Worm (Caenorhabditis elegans) whole organism, L1 larva: ENCODE data around the gene F31F6.1.

Source experiments
- C04F5.9 ChIP-seq: sonication (generic microtip); optimal IDR thresholded peaks from 2 replicates; lab custom pipeline; 2016; ENCODE audit warnings: missing genetic modification characterization, missing compliant biosample characterization
- C34B4.2 ChIP-seq: sonication (generic microtip); optimal IDR thresholded peaks from 2 replicates; lab custom pipeline; 2017; ENCODE audit warnings: mild to moderate bottlenecking, missing genetic modification characterization, missing compliant biosample characterization
- aly-2 ChIP-seq: fragments of 150-350 bp; optimal IDR thresholded peaks from 2 replicates; lab custom pipeline; 2014; ENCODE audit warnings: missing biosample characterization, missing genetic modification characterization
- blmp-1 ChIP-seq: fragments of 150-350 bp; optimal IDR thresholded peaks from 2 replicates; lab custom pipeline; 2014; ENCODE audit warnings: missing biosample characterization, missing genetic modification characterization
- ceh-8 ChIP-seq: fragments of 200-800 bp; sonication (Bioruptor generic); optimal IDR thresholded peaks from 2 replicates; lab custom pipeline; 2018; ENCODE audit warnings: mild to moderate bottlenecking, missing genetic modification characterization, moderate library complexity, missing compliant biosample characterization
- dpl-1 ChIP-seq, 3 experiments: fragments of 150-350 bp in 2 of 3; sonication (generic microtip) in 1 of 3; optimal IDR thresholded peaks; 2 replicates each; lab custom pipeline; 2014 to 2017; ENCODE audit warnings: missing biosample characterization in 3 of 3, missing genetic modification characterization in 3 of 3, missing genetic modification reagents in 3 of 3
- efl-1 ChIP-seq, 4 experiments: fragments of 150-350 bp; optimal IDR thresholded peaks in 3 of 4; peaks in 1 of 4; 1 replicate in 1 of 4; 2 replicates in 3 of 4; lab custom pipeline; 2014; ENCODE audit warnings: missing biosample characterization in 2 of 4, missing genetic modification characterization in 2 of 4, missing genetic modification reagents in 2 of 4
- elt-3 ChIP-seq, 6 experiments: fragments of 150-350 bp in 1 of 6; sonication (generic microtip); optimal IDR thresholded peaks; 2 replicates each; lab custom pipeline; 2017 to 2018; ENCODE audit warnings: missing biosample characterization in 6 of 6, missing genetic modification characterization in 6 of 6, inconsistent platforms in 1 of 6
- ets-5 ChIP-seq: fragments of 200-800 bp; sonication (Bioruptor generic); IDR thresholded peaks from 2 replicates; pipeline ENCODE4 v1.3.6; 2022; ENCODE audit warnings: missing genetic modification characterization, missing compliant biosample characterization
- fkh-10 ChIP-seq: sonication (generic microtip); optimal IDR thresholded peaks from 2 replicates; lab custom pipeline; 2017; ENCODE audit warnings: missing biosample characterization, missing genetic modification reagents, missing genetic modification characterization
- fkh-4 ChIP-seq: sonication (generic microtip); optimal IDR thresholded peaks from 2 replicates; lab custom pipeline; 2016; ENCODE audit warnings: missing compliant biosample characterization, missing genetic modification characterization, borderline replicate concordance
- fkh-8 ChIP-seq: sonication (generic microtip); optimal IDR thresholded peaks from 2 replicates; lab custom pipeline; 2016; ENCODE audit warnings: mild to moderate bottlenecking, missing genetic modification characterization, missing compliant biosample characterization
- grh-1 ChIP-seq: fragments of 200-800 bp; sonication (Bioruptor generic); IDR thresholded peaks from 2 replicates; pipeline ENCODE4 v1.3.6; 2022; ENCODE audit warnings: missing genetic modification reagents, missing genetic modification characterization, missing compliant biosample characterization
- isw-1 ChIP-seq: fragments of 200-800 bp; sonication (Bioruptor generic); IDR thresholded peaks from 2 replicates; pipeline ENCODE4 v1.3.6; 2022; ENCODE audit warnings: missing genetic modification characterization, missing compliant biosample characterization
- lin-14 ChIP-seq: fragments of 200-800 bp; sonication (Bioruptor generic); optimal IDR thresholded peaks from 2 replicates; lab custom pipeline; 2018; ENCODE audit warnings: mild to moderate bottlenecking, missing genetic modification characterization, moderate library complexity, missing compliant biosample characterization
- lin-35 ChIP-seq, 2 experiments: fragments of 150-350 bp; optimal IDR thresholded peaks; 2 replicates each; lab custom pipeline; 2014; ENCODE audit warnings: missing biosample characterization in 2 of 2, missing genetic modification characterization in 2 of 2, missing genetic modification reagents in 2 of 2
- lin-39 ChIP-seq: fragments of 150-350 bp; optimal IDR thresholded peaks from 2 replicates; lab custom pipeline; 2014; ENCODE audit warnings: missing biosample characterization, missing genetic modification reagents, missing genetic modification characterization
- lir-3 ChIP-seq: sonication (generic microtip); optimal IDR thresholded peaks from 2 replicates; lab custom pipeline; 2016; ENCODE audit warnings: mild to moderate bottlenecking, missing genetic modification characterization, moderate library complexity, missing compliant biosample characterization; ENCODE audit not compliant: poor library complexity
- mab-9 ChIP-seq: fragments of 200-800 bp; sonication (Bioruptor generic); IDR thresholded peaks from 2 replicates; pipeline ENCODE4 v1.3.6; 2022; ENCODE audit warnings: missing genetic modification reagents, missing genetic modification characterization, missing compliant biosample characterization
- mdl-1 ChIP-seq, 2 experiments: fragments of 150-350 bp; optimal IDR thresholded peaks; 2 replicates each; lab custom pipeline; 2014 to 2017; ENCODE audit warnings: missing biosample characterization in 2 of 2, missing genetic modification characterization in 2 of 2, inconsistent platforms in 1 of 2
- mep-1 ChIP-seq: fragments of 150-350 bp; optimal IDR thresholded peaks from 2 replicates; lab custom pipeline; 2014; ENCODE audit warnings: missing biosample characterization, missing genetic modification characterization
- nhr-11 ChIP-seq: fragments of 150-350 bp; optimal IDR thresholded peaks from 2 replicates; lab custom pipeline; 2014; ENCODE audit warnings: missing biosample characterization, missing genetic modification characterization
- nhr-12 ChIP-seq: sonication (generic microtip); optimal IDR thresholded peaks from 2 replicates; lab custom pipeline; 2017; ENCODE audit warnings: missing biosample characterization, missing genetic modification characterization
- nhr-20 ChIP-seq: sonication (generic microtip); optimal IDR thresholded peaks from 2 replicates; lab custom pipeline; 2016; ENCODE audit warnings: mild to moderate bottlenecking, missing genetic modification characterization, missing compliant biosample characterization
- nhr-71 ChIP-seq: sonication (generic microtip); optimal IDR thresholded peaks from 2 replicates; lab custom pipeline; 2016; ENCODE audit warnings: mild to moderate bottlenecking, missing genetic modification characterization, moderate library complexity, missing compliant biosample characterization
- nhr-76 ChIP-seq: sonication (generic microtip); optimal IDR thresholded peaks from 2 replicates; lab custom pipeline; 2017; ENCODE audit warnings: missing biosample characterization, missing genetic modification characterization
- nhr-84 ChIP-seq: sonication (generic microtip); optimal IDR thresholded peaks from 2 replicates; lab custom pipeline; 2017; ENCODE audit warnings: missing biosample characterization, missing genetic modification characterization
- nhr-85 ChIP-seq: sonication (generic microtip); peaks from one replicate; lab custom pipeline; 2016; ENCODE audit warnings: missing genetic modification characterization, inconsistent platforms, missing compliant biosample characterization
- nhr-90 ChIP-seq: sonication (generic microtip); optimal IDR thresholded peaks from 2 replicates; lab custom pipeline; 2016; ENCODE audit warnings: mild to moderate bottlenecking, missing genetic modification characterization, missing compliant biosample characterization; ENCODE audit not compliant: poor library complexity
- rnt-1 ChIP-seq: sonication (generic microtip); optimal IDR thresholded peaks from 2 replicates; lab custom pipeline; 2016; ENCODE audit warnings: mild to moderate bottlenecking, missing genetic modification characterization, moderate library complexity, missing compliant biosample characterization
- sup-37 ChIP-seq: fragments of 200-800 bp; sonication (Bioruptor generic); optimal IDR thresholded peaks from 2 replicates; lab custom pipeline; 2018; ENCODE audit warnings: mild to moderate bottlenecking, missing genetic modification characterization, missing compliant biosample characterization
- swsn-7 ChIP-seq: sonication (generic microtip); optimal IDR thresholded peaks from 2 replicates; lab custom pipeline; 2016; ENCODE audit warnings: missing genetic modification characterization, missing compliant biosample characterization
- unc-30 ChIP-seq: sonication (generic microtip); optimal IDR thresholded peaks from 2 replicates; lab custom pipeline; 2017; ENCODE audit warnings: missing biosample characterization, missing genetic modification characterization
- unc-86 ChIP-seq: sonication (generic microtip); optimal IDR thresholded peaks from 2 replicates; lab custom pipeline; 2016; ENCODE audit warnings: missing genetic modification characterization, missing compliant biosample characterization
- vab-15 ChIP-seq: sonication (generic microtip); optimal IDR thresholded peaks from 2 replicates; lab custom pipeline; 2017; ENCODE audit warnings: missing genotype, mild to moderate bottlenecking, missing genetic modification characterization, missing compliant biosample characterization

Gene F31F6.1

ce11 chrX:14894380-14894779 is 26.3 kb upstream of the F31F6.1 start (continued):
- TF ChIP-seq lin-14 (GFP tag; lab: Kevin White, UChicago) = peak; percentile 46

- no peak for TF ChIP-seq unc-30 (tag; lab: Kevin White, UChicago)
- no peak for TF ChIP-seq nhr-90 (tag; lab: Kevin White, UChicago)
- TF ChIP-seq mdl-1 (tag; optimal IDR thresholded peaks at IDR 0.05; lab: Kevin White, UChicago) = no peak
- no peak for TF ChIP-seq efl-1 (optimal IDR thresholded peaks at IDR 0.05; lab: Kevin White, UChicago)
- peak in 1 of 2 experiments; percentile 84 for TF ChIP-seq efl-1 (GFP tag; optimal IDR thresholded peaks at IDR 0.05 in 1 of 2; lab: Kevin White, UChicago)
Observed at ce11 chrX:14888188-14888587, 20.1 kb upstream of the F31F6.1 start, which contains the start of gene daf-6. Gene daf-6, plus strand, starts transcription at chrX:14888488.

- TF ChIP-seq blmp-1 (peak; percentile 88), elt-3 (tag; optimal IDR thresholded peaks at IDR 0.05; lab: Kevin White, UChicago) (peak in 1 of 6 experiments; percentile 32), aly-2 (tag; lab: Kevin White, UChicago) (no peak)
Observed at ce11 chrX:14885855-14886254, 17.8 kb upstream of the F31F6.1 start.

ce11 chrX:14881119-14881518 is 13.0 kb upstream of the F31F6.1 start, which contains the start of gene flp-8:
Gene flp-8, plus strand, starts transcription at chrX:14881419.
- TF ChIP-seq nhr-85 = no peak
- no peak for TF ChIP-seq vab-15 (tag; lab: Kevin White, UChicago)
- no peak for TF ChIP-seq fkh-10 (GFP tag; lab: Kevin White, UChicago)
- TF ChIP-seq lir-3 (tag; lab: Kevin White, UChicago) = no peak
- no peak for TF ChIP-seq C34B4.2 (tag; lab: Kevin White, UChicago)
- TF ChIP-seq unc-86 (tag; lab: Kevin White, UChicago) = no peak
- no peak for TF ChIP-seq C04F5.9 (tag; lab: Kevin White, UChicago)
- TF ChIP-seq nhr-71 (tag; lab: Kevin White, UChicago) = no peak
- TF ChIP-seq nhr-11 (tag; lab: Kevin White, UChicago) = no peak
- TF ChIP-seq lin-14 (GFP tag; lab: Kevin White, UChicago) = no peak
- no peak for TF ChIP-seq sup-37 (GFP tag; lab: Kevin White, UChicago)
- no peak for TF ChIP-seq rnt-1
- TF ChIP-seq isw-1 (GFP tag; lab: Robert Waterston, UW) = no peak
- TF ChIP-seq lin-39 (tag; lab: Kevin White, UChicago) = no peak
- TF ChIP-seq dpl-1 (GFP tag; optimal IDR thresholded peaks at IDR 0.05; lab: Kevin White, UChicago) = no peak

ce11 chrX:14877691-14878090 is 9.6 kb upstream of the F31F6.1 start:
- TF ChIP-seq mab-9 (GFP tag; lab: Robert Waterston, UW) (no peak), fkh-4 (tag; lab: Kevin White, UChicago) (no peak)

ce11 chrX:14875668-14876067 is 7.6 kb upstream of the F31F6.1 start, which contains the start of gene sssh-1:
Gene sssh-1, plus strand, starts transcription at chrX:14875968.
- TF ChIP-seq mep-1 (no peak), nhr-20 (tag; lab: Kevin White, UChicago) (no peak), nhr-84 (no peak), ets-5 (no peak), swsn-7 (tag; lab: Kevin White, UChicago) (no peak), grh-1 (GFP tag; lab: Robert Waterston, UW) (no peak), C34B4.2 (tag; lab: Kevin White, UChicago) (no peak), blmp-1 (no peak), nhr-12 (tag; lab: Kevin White, UChicago) (no peak), isw-1 (GFP tag; lab: Robert Waterston, UW) (no peak), ceh-8 (GFP tag; lab: Kevin White, UChicago) (no peak), nhr-76 (no peak), lin-35 (GFP tag; optimal IDR thresholded peaks at IDR 0.05; lab: Kevin White, UChicago) (no peak), fkh-8 (tag; lab: Kevin White, UChicago) (no peak)
